Worm (Caenorhabditis elegans) whole organism, young adult: ENCODE results near the gene C06C3.10.

Experiments
- F57A8.1 ChIP-seq: fragments of 200-800 bp; sonication (Bioruptor generic); optimal IDR thresholded peaks from 2 replicates; lab custom pipeline; 2018; ENCODE audit warnings: mild to moderate bottlenecking, missing genetic modification characterization, moderate library complexity, missing compliant biosample characterization
- T26A5.8 ChIP-seq: sonication (generic microtip); optimal IDR thresholded peaks from 2 replicates; lab custom pipeline; 2016; ENCODE audit warnings: missing genetic modification characterization, missing compliant biosample characterization
- Y53F4B.3 ChIP-seq: fragments of 200-800 bp; sonication (Bioruptor generic); IDR thresholded peaks from 2 replicates; pipeline ENCODE4 v1.3.6; 2022; ENCODE audit warnings: missing genetic modification reagents, missing genetic modification characterization, missing compliant biosample characterization
- ama-1 ChIP-seq, 3 experiments: fragments of 150-350 bp in 1 of 3; sonication (generic microtip) in 2 of 3; optimal IDR thresholded peaks; 2 replicates each; lab custom pipeline; 2014 to 2018; ENCODE audit warnings: missing biosample characterization in 2 of 3, missing genetic modification characterization in 2 of 3, missing genetic modification reagents in 2 of 3
- fkh-3 ChIP-seq: sonication (generic microtip); optimal IDR thresholded peaks from 2 replicates; lab custom pipeline; 2016; ENCODE audit warnings: mild to moderate bottlenecking, missing genetic modification characterization, missing compliant biosample characterization
- lir-1 ChIP-seq: fragments of 200-800 bp; sonication (Bioruptor generic); conservative IDR thresholded peaks from 2 replicates; pipeline ENCODE4 v1.3.6; 2022; ENCODE audit warnings: missing genetic modification reagents, missing genetic modification characterization, missing compliant biosample characterization

DNA sequence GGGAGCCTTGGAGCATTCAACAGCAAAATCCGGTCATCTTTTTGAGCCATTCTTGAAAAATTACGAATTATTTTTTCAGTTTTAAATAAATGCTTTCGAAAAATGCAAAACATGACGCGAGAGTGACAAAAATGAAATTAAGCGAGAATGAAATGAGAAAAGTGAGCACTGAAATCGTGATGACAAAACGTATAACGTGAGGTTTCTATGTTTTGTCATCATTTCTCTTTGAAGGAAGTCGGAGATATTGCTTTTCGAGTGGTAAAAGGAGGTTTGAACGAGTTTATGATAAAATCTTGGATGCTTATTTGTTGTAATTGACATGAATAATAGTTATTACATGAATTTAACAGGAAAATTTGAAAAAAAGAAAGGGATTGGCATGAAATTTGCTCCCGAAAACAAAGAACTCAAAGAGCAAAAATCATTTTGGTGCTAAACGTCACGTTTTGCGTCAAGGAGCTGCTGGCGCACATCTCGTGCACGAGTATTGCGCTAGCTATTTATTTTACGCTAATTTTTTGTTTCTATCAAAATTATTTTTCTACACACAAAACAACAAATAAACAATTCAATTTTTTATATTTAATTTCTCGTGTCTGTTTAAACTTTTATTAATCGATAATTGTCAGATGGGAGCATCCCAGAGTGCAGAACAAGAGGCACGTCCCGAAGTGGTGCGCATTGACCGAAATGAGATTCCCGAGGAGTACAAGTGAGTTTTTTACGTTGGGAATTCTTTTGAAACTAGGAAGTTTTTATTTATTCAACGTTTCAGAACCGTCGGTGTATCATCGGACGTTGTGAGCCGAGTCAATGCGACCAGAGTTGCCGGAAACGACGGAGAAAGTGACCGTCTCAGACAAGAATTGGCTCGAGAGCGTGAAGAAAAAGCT, 39.6 kb upstream of the C06C3.10 start, which contains the start of the genes gss-1 and chch-3:
- TF ChIP-seq ama-1 (optimal IDR thresholded peaks at IDR 0.05; lab: Kevin White, UChicago), result no peak
- no peak for TF ChIP-seq ama-1 (GFP tag; optimal IDR thresholded peaks at IDR 0.05; lab: Kevin White, UChicago)
- TF ChIP-seq T26A5.8 (tag; lab: Kevin White, UChicago), result no peak
- no peak for TF ChIP-seq fkh-3 (tag; lab: Kevin White, UChicago)
- no peak for TF ChIP-seq F57A8.1 (GFP tag; lab: Kevin White, UChicago)
- no peak for TF ChIP-seq lir-1 (GFP tag; lab: Robert Waterston, UW)
- no peak for TF ChIP-seq Y53F4B.3 (GFP tag; lab: Robert Waterston, UW)
